Fruit fly (Drosophila melanogaster) whole organism, embryonic: ENCODE measurements around the gene Pat1.

Experiments used
- Awh ChIP-seq: fragments of 200-800 bp; sonication (Bioruptor generic); IDR thresholded peaks from 2 replicates; pipeline ENCODE4, ENCODE4 v1.3.6; 2022; ENCODE audit warnings: missing biosample characterization, missing genetic modification characterization
- CG10147 ChIP-seq: fragments of 200-800 bp; sonication (Bioruptor generic); optimal IDR thresholded peaks from 2 replicates; lab custom pipeline; 2019; ENCODE audit warnings: missing biosample characterization, mild to moderate bottlenecking, missing genetic modification characterization, moderate library complexity
- CG13296 ChIP-seq: fragments of 200-800 bp; sonication (Bioruptor generic); optimal IDR thresholded peaks from 3 replicates; lab custom pipeline; 2018; ENCODE audit warnings: missing biosample characterization, mild to moderate bottlenecking, missing genetic modification characterization
- CG14014 ChIP-seq: fragments of 200-800 bp; sonication (Bioruptor generic); IDR thresholded peaks from 2 replicates; pipeline ENCODE4 v1.3.6; 2022; ENCODE audit warnings: missing biosample characterization, missing genetic modification characterization
- CG1602 ChIP-seq: fragments of 200-800 bp; sonication (Bioruptor generic); optimal IDR thresholded peaks from 3 replicates; lab custom pipeline; 2016; ENCODE audit warnings: missing biosample characterization, missing genetic modification characterization
- CG17568 ChIP-seq: fragments of 200-800 bp; sonication (Bioruptor generic); optimal IDR thresholded peaks from 2 replicates; lab custom pipeline; 2018; ENCODE audit warnings: missing biosample characterization, mild to moderate bottlenecking, missing genetic modification characterization, moderate library complexity
- CG2120 ChIP-seq: fragments of 200-800 bp; sonication (Bioruptor generic); optimal IDR thresholded peaks from 3 replicates; lab custom pipeline; 2016; ENCODE audit warnings: missing biosample characterization, missing genetic modification characterization
- CG2875 ChIP-seq: fragments of 200-800 bp; sonication (Bioruptor generic); optimal IDR thresholded peaks from 2 replicates; lab custom pipeline; 2017; ENCODE audit warnings: missing biosample characterization, mild to moderate bottlenecking, missing genetic modification characterization, missing genetic modification reagents
- CG31441 ChIP-seq: fragments of 200-800 bp; sonication (Bioruptor generic); IDR thresholded peaks from 2 replicates; pipeline ENCODE4 v1.3.6; 2022; ENCODE audit warnings: missing biosample characterization, missing genetic modification characterization
- CG4617 ChIP-seq: fragments of 200-800 bp; sonication (Bioruptor generic); optimal IDR thresholded peaks from 3 replicates; lab custom pipeline; 2016; ENCODE audit warnings: missing biosample characterization, missing genetic modification characterization, borderline replicate concordance
- CG4707 ChIP-seq: fragments of 200-800 bp; sonication (Bioruptor generic); optimal IDR thresholded peaks from 2 replicates; lab custom pipeline; 2018; ENCODE audit warnings: missing biosample characterization, mild to moderate bottlenecking, missing genetic modification characterization, moderate library complexity
- CG7357 ChIP-seq: fragments of 200-800 bp; sonication (Bioruptor generic); IDR thresholded peaks from 3 replicates; pipeline ENCODE4 v1.3.6; 2022; ENCODE audit warnings: missing biosample characterization, missing genetic modification characterization
- CG7786 ChIP-seq: fragments of 200-800 bp; sonication (Bioruptor generic); optimal IDR thresholded peaks from 2 replicates; lab custom pipeline; 2016; ENCODE audit warnings: missing biosample characterization, missing genetic modification characterization
- CG8359 ChIP-seq: fragments of 200-800 bp; sonication (Bioruptor generic); optimal IDR thresholded peaks from 2 replicates; lab custom pipeline; 2017; ENCODE audit warnings: missing biosample characterization, mild to moderate bottlenecking, missing genetic modification characterization, borderline replicate concordance
- CG9817 ChIP-seq: fragments of 200-800 bp; sonication (Bioruptor generic); optimal IDR thresholded peaks from 2 replicates; lab custom pipeline; 2018; ENCODE audit warnings: missing biosample characterization, mild to moderate bottlenecking, missing genetic modification characterization, moderate library complexity
- Camta ChIP-seq: fragments of 200-800 bp; sonication (Bioruptor generic); optimal IDR thresholded peaks from 2 replicates; lab custom pipeline; 2016; ENCODE audit warnings: missing biosample characterization, missing genetic modification characterization
- D19A ChIP-seq: fragments of 200-800 bp; optimal IDR thresholded peaks from 3 replicates; lab custom pipeline; 2019; ENCODE audit warnings: missing biosample characterization, mild to moderate bottlenecking, missing genetic modification characterization, moderate library complexity
- Dref ChIP-seq: fragments of 200-800 bp; sonication (Bioruptor generic); IDR thresholded peaks from 2 replicates; pipeline ENCODE4 v1.3.6; 2022; ENCODE audit warnings: missing biosample characterization, missing genetic modification characterization
- Ets65A ChIP-seq: fragments of 200-800 bp; sonication (Bioruptor generic); peaks from one replicate; lab custom pipeline; 2016; ENCODE audit warnings: missing biosample characterization, missing genetic modification characterization
- Fer1 ChIP-seq: fragments of 200-800 bp; sonication (Bioruptor generic); optimal IDR thresholded peaks from 2 replicates; lab custom pipeline; 2017; ENCODE audit warnings: missing biosample characterization, mild to moderate bottlenecking, missing genetic modification characterization
- Gsc ChIP-seq: fragments of 200-800 bp; sonication (Bioruptor generic); IDR thresholded peaks from 2 replicates; pipeline ENCODE4 v1.3.6; 2022; ENCODE audit warnings: missing biosample characterization, missing genetic modification characterization
- Hr78 ChIP-seq, 2 experiments: fragments of 200-800 bp in 1 of 2; fragments of >200 bp in 1 of 2; sonication (Bioruptor generic) in 1 of 2; optimal IDR thresholded peaks; 2 replicates each; lab custom pipeline; 2017 to 2019; ENCODE audit warnings: missing biosample characterization in 2 of 2, missing genetic modification characterization in 2 of 2, mild to moderate bottlenecking in 1 of 2, moderate library complexity in 1 of 2
- Hsf ChIP-seq: fragments of 200-800 bp; sonication (Bioruptor generic); optimal IDR thresholded peaks from 3 replicates; lab custom pipeline; 2016; ENCODE audit warnings: missing biosample characterization, missing genetic modification characterization
- Med ChIP-seq: fragments of 200-800 bp; sonication (Bioruptor generic); peaks from one replicate; lab custom pipeline; 2016; ENCODE audit warnings: missing biosample characterization, missing genetic modification characterization, mild to moderate bottlenecking, inconsistent platforms, moderate library complexity
- Optix ChIP-seq: fragments of 200-800 bp; sonication (Bioruptor generic); IDR thresholded peaks from 3 replicates; pipeline ENCODE4 v1.3.6; 2022; ENCODE audit warnings: missing biosample characterization, missing genetic modification characterization
- PHDP ChIP-seq: fragments of 200-800 bp; sonication (Bioruptor generic); optimal IDR thresholded peaks from 3 replicates; lab custom pipeline; 2018; ENCODE audit warnings: missing biosample characterization, mild to moderate bottlenecking, missing genetic modification characterization, moderate library complexity
- Ptx1 ChIP-seq: fragments of 200-800 bp; sonication (Bioruptor generic); IDR thresholded peaks from 2 replicates; pipeline ENCODE4 v1.3.6; 2022; ENCODE audit warnings: missing biosample characterization, missing genetic modification characterization
- Sry-δ ChIP-seq: fragments of 200-800 bp; sonication (Bioruptor generic); optimal IDR thresholded peaks from 2 replicates; lab custom pipeline; 2016; ENCODE audit warnings: missing biosample characterization, missing genetic modification characterization
- bab2 ChIP-seq: fragments of 200-800 bp; sonication (Bioruptor generic); optimal IDR thresholded peaks from 2 replicates; lab custom pipeline; 2016; ENCODE audit warnings: missing biosample characterization, missing genetic modification characterization
- bigmax ChIP-seq: fragments of 200-800 bp; sonication (Bioruptor generic); optimal IDR thresholded peaks from 2 replicates; lab custom pipeline; 2018; ENCODE audit warnings: missing biosample characterization, mild to moderate bottlenecking, missing genetic modification characterization
- bowl ChIP-seq: fragments of 200-800 bp; sonication (Bioruptor generic); IDR thresholded peaks from 2 replicates; pipeline ENCODE4 v1.3.6; 2022; ENCODE audit warnings: missing biosample characterization, missing genetic modification characterization
- chif ChIP-seq, 2 experiments: fragments of 200-800 bp; sonication (Bioruptor generic); optimal IDR thresholded peaks; 3 replicates each; lab custom pipeline; 2016; ENCODE audit warnings: missing biosample characterization in 2 of 2, missing genetic modification characterization in 2 of 2
- chinmo ChIP-seq: fragments of 200-800 bp; sonication (Bioruptor generic); IDR thresholded peaks from 4 replicates; pipeline ENCODE4 v1.3.6; 2022; ENCODE audit warnings: missing biosample characterization, missing genetic modification characterization; ENCODE audit not compliant: partially characterized antibody
- crol ChIP-seq: fragments of 200-800 bp; sonication (Bioruptor generic); IDR thresholded peaks from 2 replicates; pipeline ENCODE4 v1.3.6; 2022; ENCODE audit warnings: missing biosample characterization, missing genetic modification characterization
- fd96Cb ChIP-seq: fragments of 200-800 bp; sonication (Bioruptor generic); optimal IDR thresholded peaks from 2 replicates; lab custom pipeline; 2018; ENCODE audit warnings: missing biosample characterization, mild to moderate bottlenecking, missing genetic modification characterization, moderate library complexity
- grau ChIP-seq: fragments of 200-800 bp; optimal IDR thresholded peaks from 3 replicates; lab custom pipeline; 2019; ENCODE audit warnings: missing biosample characterization, mild to moderate bottlenecking, missing genetic modification characterization, moderate library complexity
- grn ChIP-seq: fragments of 200-800 bp; sonication (Bioruptor generic); optimal IDR thresholded peaks from 3 replicates; lab custom pipeline; 2017; ENCODE audit warnings: missing biosample characterization, missing genetic modification characterization
- gsb-n ChIP-seq: fragments of 200-800 bp; sonication (Bioruptor generic); optimal IDR thresholded peaks from 3 replicates; lab custom pipeline; 2018; ENCODE audit warnings: missing biosample characterization, mild to moderate bottlenecking, missing genetic modification characterization
- ind ChIP-seq: fragments of 200-800 bp; sonication (Bioruptor generic); optimal IDR thresholded peaks from 3 replicates; lab custom pipeline; 2016; ENCODE audit warnings: missing biosample characterization, missing genetic modification characterization
- jumu ChIP-seq: fragments of 200-800 bp; sonication (Bioruptor generic); optimal IDR thresholded peaks from 3 replicates; lab custom pipeline; 2016; ENCODE audit warnings: missing biosample characterization, missing genetic modification characterization
- knrl ChIP-seq: fragments of 200-800 bp; sonication (Bioruptor generic); IDR thresholded peaks from 3 replicates; pipeline ENCODE4 v1.3.6; 2022; ENCODE audit warnings: missing biosample characterization, missing genetic modification characterization; ENCODE audit not compliant: partially characterized antibody
- org-1 ChIP-seq: fragments of 200-800 bp; sonication (Bioruptor generic); optimal IDR thresholded peaks from 2 replicates; lab custom pipeline; 2017; ENCODE audit warnings: missing biosample characterization, missing genetic modification characterization
- p53 ChIP-seq: fragments of 200-800 bp; sonication (Bioruptor generic); optimal IDR thresholded peaks from 2 replicates; lab custom pipeline; 2016; ENCODE audit warnings: missing biosample characterization, missing genetic modification characterization
- pnt ChIP-seq: fragments of 200-800 bp; sonication (Bioruptor generic); optimal IDR thresholded peaks from 3 replicates; lab custom pipeline; 2016; ENCODE audit warnings: missing biosample characterization, missing genetic modification characterization
- prd ChIP-seq, 3 experiments: fragments of >200 bp in 2 of 3; fragments of 200-800 bp in 1 of 3; sonication (Bioruptor generic) in 1 of 3; optimal IDR thresholded peaks in 2 of 3; IDR thresholded peaks in 1 of 3; 2 replicates in 2 of 3; 3 replicates in 1 of 3; pipeline versions ENCODE4 v1.3.6 to Lab custom; 2017 to 2022; ENCODE audit warnings: missing biosample characterization in 1 of 3, missing genetic modification characterization in 1 of 3
- psq ChIP-seq: fragments of 200-800 bp; sonication (Bioruptor generic); optimal IDR thresholded peaks from 2 replicates; lab custom pipeline; 2017; ENCODE audit warnings: missing biosample characterization, missing genetic modification characterization
- repo ChIP-seq: fragments of 200-800 bp; sonication (Bioruptor generic); optimal IDR thresholded peaks from 2 replicates; lab custom pipeline; 2016; ENCODE audit warnings: missing biosample characterization, missing genetic modification characterization
- scrt ChIP-seq: fragments of 200-800 bp; sonication (Bioruptor generic); optimal IDR thresholded peaks from 2 replicates; lab custom pipeline; 2018; ENCODE audit warnings: missing biosample characterization, mild to moderate bottlenecking, missing genetic modification characterization, moderate library complexity
- tin ChIP-seq: fragments of 200-800 bp; sonication (Bioruptor generic); optimal IDR thresholded peaks from 3 replicates; lab custom pipeline; 2016; ENCODE audit warnings: missing biosample characterization, missing genetic modification characterization
- tio ChIP-seq: fragments of 200-800 bp; sonication (Bioruptor generic); optimal IDR thresholded peaks from 2 replicates; lab custom pipeline; 2017; ENCODE audit warnings: missing biosample characterization, missing genetic modification characterization, inconsistent platforms
- zf30C ChIP-seq: fragments of 200-800 bp; sonication (Bioruptor generic); optimal IDR thresholded peaks from 3 replicates; lab custom pipeline; 2018; ENCODE audit warnings: missing biosample characterization, mild to moderate bottlenecking, missing genetic modification characterization

Gene Pat1

dm6 chrX:6542331-6542730 lies 48.2 kb upstream of the Pat1 start (continued):
- TF ChIP-seq Hr78 (GFP tag; optimal IDR thresholded peaks at IDR 0.05; lab: Kevin White, UChicago): peak in 1 of 2 experiments; percentile 55
- no peak for TF ChIP-seq jumu (GFP tag; lab: Kevin White, UChicago)
- TF ChIP-seq p53: no peak
- no peak for TF ChIP-seq Dref (GFP tag; lab: Robert Waterston, UW)
- peak; percentile 12 for TF ChIP-seq Hsf (GFP tag; lab: Kevin White, UChicago)
- no peak for TF ChIP-seq grn
- TF ChIP-seq Awh (GFP tag; lab: Robert Waterston, UW): peak; percentile 35; the same call in 1 of the 2 replicates
- no peak for TF ChIP-seq CG4617
- TF ChIP-seq org-1 (GFP tag; lab: Kevin White, UChicago): peak; percentile 11
- no peak for TF ChIP-seq CG8359 (GFP tag; lab: Kevin White, UChicago)
- peak; percentile 11 for TF ChIP-seq D19A (tag; lab: Kevin White, UChicago)
- TF ChIP-seq Med (GFP tag; lab: Kevin White, UChicago): peak; percentile 49
- no peak for TF ChIP-seq CG7786
- no peak for TF ChIP-seq bab2 (GFP tag; lab: Kevin White, UChicago)
- peak; percentile 31 for TF ChIP-seq fd96Cb (tag; lab: Kevin White, UChicago)
- peak; percentile 56 for TF ChIP-seq grau (tag; lab: Kevin White, UChicago)
- peak; percentile 14 for TF ChIP-seq CG9817 (tag; lab: Kevin White, UChicago)
- no peak for TF ChIP-seq CG2120 (GFP tag; lab: Kevin White, UChicago)
- no peak for TF ChIP-seq CG10147 (GFP tag; lab: Kevin White, UChicago)
- no peak for TF ChIP-seq CG2875 (GFP tag; lab: Kevin White, UChicago)
- TF ChIP-seq CG7357 (GFP tag; lab: Robert Waterston, UW): 0 out of 3 replicates have a peak, but pooled peaks have one; percentile 29
- TF ChIP-seq Gsc (GFP tag; lab: Robert Waterston, UW): no peak
- peak; percentile 54 for TF ChIP-seq PHDP
- TF ChIP-seq psq (GFP tag; lab: Kevin White, UChicago): no peak
- TF ChIP-seq scrt (GFP tag; lab: Kevin White, UChicago): no peak
- no peak for TF ChIP-seq ind (GFP tag; lab: Kevin White, UChicago)
- peak; percentile 1 for TF ChIP-seq CG17568 (GFP tag; lab: Kevin White, UChicago)
- peak; percentile 68 for TF ChIP-seq Ptx1 (GFP tag; lab: Robert Waterston, UW)
- no peak for TF ChIP-seq CG1602 (GFP tag; lab: Kevin White, UChicago)
- no peak for TF ChIP-seq Sry-δ
- TF ChIP-seq bowl (GFP tag; lab: Robert Waterston, UW): no peak
- no peak for TF ChIP-seq CG13296 (GFP tag; lab: Kevin White, UChicago)
- TF ChIP-seq Camta: no peak
- no peak for TF ChIP-seq knrl (GFP tag; lab: Robert Waterston, UW)
- no peak for TF ChIP-seq CG4707 (GFP tag; lab: Kevin White, UChicago)
- TF ChIP-seq bigmax (GFP tag; lab: Kevin White, UChicago): no peak
- no peak for TF ChIP-seq Ets65A
- TF ChIP-seq CG31441: peak; percentile 56
- TF ChIP-seq CG14014 (GFP tag; lab: Robert Waterston, UW): peak; percentile 44; the same call in 1 of the 2 replicates
- peak; percentile 14 for TF ChIP-seq gsb-n (tag; lab: Kevin White, UChicago)
- TF ChIP-seq Fer1 (GFP tag; lab: Kevin White, UChicago): peak; percentile 14
- TF ChIP-seq pnt (GFP tag; lab: Kevin White, UChicago): no peak
- no peak for TF ChIP-seq tin (GFP tag; lab: Kevin White, UChicago)
- TF ChIP-seq repo (GFP tag; lab: Kevin White, UChicago): no peak
- TF ChIP-seq chif (GFP tag; optimal IDR thresholded peaks at IDR 0.05; lab: Kevin White, UChicago): no peak
- no peak for TF ChIP-seq chinmo (GFP tag; lab: Robert Waterston, UW)
- TF ChIP-seq Optix (GFP tag; lab: Robert Waterston, UW): 0 out of 3 replicates have a peak, but pooled peaks have one; percentile 23
- no peak for TF ChIP-seq prd (optimal IDR thresholded peaks at IDR 0.05; lab: Kevin White, UChicago)
- TF ChIP-seq prd (GFP tag; IDR thresholded peaks at IDR 0.05; lab: Robert Waterston, UW): peak; percentile 58; the same call in 2 of the 3 replicates
- TF ChIP-seq crol (GFP tag; lab: Robert Waterston, UW): peak; percentile 30; the same call in 1 of the 2 replicates
- TF ChIP-seq zf30C (GFP tag; lab: Kevin White, UChicago): no peak
- TF ChIP-seq tio: peak; percentile 19
